Fruit fly (Drosophila melanogaster): ENCODE measurements around the gene CG32473.

DNA sequence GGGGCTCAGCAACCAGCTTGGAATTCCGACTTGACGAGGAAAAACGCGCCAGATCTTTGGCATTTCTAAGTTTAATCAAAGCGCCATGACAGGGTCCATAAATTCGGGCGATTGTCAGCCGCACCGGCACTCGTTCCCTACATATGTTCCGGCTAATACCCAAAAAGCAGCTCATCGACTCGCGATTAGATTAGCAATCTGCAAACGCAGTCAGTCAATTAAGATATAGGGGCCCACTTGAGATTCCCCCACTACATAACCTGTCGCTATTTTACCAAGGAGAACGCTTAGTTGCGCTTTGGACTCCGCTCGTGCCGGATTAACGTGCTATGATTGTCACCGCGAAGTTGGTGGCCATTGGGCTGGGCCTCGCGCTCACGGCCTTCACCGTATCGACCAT is 8.0 kb upstream of the CG32473 start, which contains the start of gene CG8773:
- TF ChIP-seq Rel (GFP tag; optimal IDR thresholded peaks at IDR 0.05) = no peak
- TF ChIP-seq Rel (tag; optimal IDR thresholded peaks at IDR 0.05) = no peak
- no peak for TF ChIP-seq br (GFP tag; optimal IDR thresholded peaks at IDR 0.05)
- TF ChIP-seq h (GFP tag; optimal IDR thresholded peaks at IDR 0.05) = peak; percentile 58
- TF ChIP-seq Hnf4 (GFP tag; optimal IDR thresholded peaks at IDR 0.05) = no peak
- no peak for TF ChIP-seq CG32264 (GFP tag; optimal IDR thresholded peaks at IDR 0.05)
- no peak for TF ChIP-seq usp (GFP tag; optimal IDR thresholded peaks at IDR 0.05)
- TF ChIP-seq woc (GFP tag; optimal IDR thresholded peaks at IDR 0.05) = no peak
- no peak for TF ChIP-seq Dif (GFP tag; optimal IDR thresholded peaks at IDR 0.05; ENCODE audit: partially characterized antibody)
- TF ChIP-seq OdsH (GFP tag; optimal IDR thresholded peaks at IDR 0.05) = no peak
- no peak for TF ChIP-seq Sp1 (GFP tag; optimal IDR thresholded peaks at IDR 0.05)
- TF ChIP-seq lola (GFP tag; optimal IDR thresholded peaks at IDR 0.05) = no peak
- TF ChIP-seq Myc (optimal IDR thresholded peaks at IDR 0.05) = no peak
- no peak for TF ChIP-seq N (GFP tag; optimal IDR thresholded peaks at IDR 0.05)
